Worm (Caenorhabditis elegans) whole organism, L4 larva: Measurements from ENCODE around the gene dos-3.

ENCODE experiments used
- F37D6.2 ChIP-seq: sonication (generic microtip); optimal IDR thresholded peaks from 2 replicates; lab custom pipeline; 2016; ENCODE audit warnings: mild to moderate bottlenecking, missing genetic modification characterization, missing compliant biosample characterization
- T20F7.1 ChIP-seq: fragments of 200-800 bp; sonication (Bioruptor generic); optimal IDR thresholded peaks from 2 replicates; lab custom pipeline; 2018; ENCODE audit warnings: mild to moderate bottlenecking, missing genetic modification characterization, missing compliant biosample characterization
- T26A8.4 ChIP-seq: fragments of 200-800 bp; sonication (Bioruptor generic); IDR thresholded peaks from 2 replicates; pipeline ENCODE4 v1.3.6; 2022; ENCODE audit warnings: missing genetic modification characterization, missing compliant biosample characterization
- Y48G9A.11 ChIP-seq: fragments of 200-800 bp; sonication (Bioruptor generic); IDR thresholded peaks from 2 replicates; pipeline ENCODE4 v1.3.6; 2022; ENCODE audit warnings: missing genetic modification reagents, missing genetic modification characterization, missing compliant biosample characterization
- Y5F2A.4 ChIP-seq: fragments of 200-800 bp; sonication (Bioruptor generic); optimal IDR thresholded peaks from 2 replicates; lab custom pipeline; 2018; ENCODE audit warnings: mild to moderate bottlenecking, missing genetic modification characterization, missing compliant biosample characterization
- Y75B8A.6 ChIP-seq: fragments of 200-800 bp; sonication (Bioruptor generic); IDR thresholded peaks from 2 replicates; pipeline ENCODE4 v1.3.6; 2022; ENCODE audit warnings: missing genetic modification reagents, missing genetic modification characterization, missing compliant biosample characterization
- ZK337.2 ChIP-seq: fragments of 200-800 bp; sonication (Bioruptor generic); IDR thresholded peaks from 2 replicates; pipeline ENCODE4 v1.3.6; 2022; ENCODE audit warnings: missing genetic modification reagents, missing genetic modification characterization, missing compliant biosample characterization
- ZK546.5 ChIP-seq, 2 experiments: sonication (generic microtip); optimal IDR thresholded peaks; 2 replicates each; lab custom pipeline; 2017; ENCODE audit warnings: missing biosample characterization in 2 of 2, missing genetic modification characterization in 2 of 2
- aly-2 ChIP-seq: sonication (generic microtip); optimal IDR thresholded peaks from 2 replicates; lab custom pipeline; 2018; ENCODE audit warnings: missing biosample characterization, missing genetic modification characterization
- arid-1 ChIP-seq: fragments of 200-800 bp; sonication (Bioruptor generic); conservative IDR thresholded peaks from 2 replicates; pipeline ENCODE4 v1.3.6; 2022; ENCODE audit warnings: missing genetic modification reagents, missing genetic modification characterization, missing compliant biosample characterization
- ceh-20 ChIP-seq: fragments of 200-800 bp; sonication (Bioruptor generic); IDR thresholded peaks from 2 replicates; pipeline ENCODE4 v1.3.6; 2022; ENCODE audit warnings: missing genetic modification reagents, missing genetic modification characterization, missing compliant biosample characterization
- ceh-28 ChIP-seq: fragments of 150-350 bp; optimal IDR thresholded peaks from 2 replicates; lab custom pipeline; 2014; ENCODE audit warnings: missing biosample characterization, missing genetic modification reagents, missing genetic modification characterization
- ceh-32 ChIP-seq: sonication (generic microtip); optimal IDR thresholded peaks from 2 replicates; lab custom pipeline; 2016; ENCODE audit warnings: mild to moderate bottlenecking, missing genetic modification characterization, missing compliant biosample characterization; ENCODE audit not compliant: poor library complexity
- ceh-82 ChIP-seq: sonication (generic microtip); optimal IDR thresholded peaks from 2 replicates; lab custom pipeline; 2017; ENCODE audit warnings: missing biosample characterization, missing genetic modification characterization
- daf-12 ChIP-seq: fragments of 150-350 bp; optimal IDR thresholded peaks from 2 replicates; lab custom pipeline; 2014; ENCODE audit warnings: missing biosample characterization, missing genetic modification reagents, missing genetic modification characterization
- daf-16 ChIP-seq, 3 experiments: sonication (generic microtip); optimal IDR thresholded peaks; 2 replicates each; lab custom pipeline; 2016 to 2017; ENCODE audit warnings: missing genetic modification characterization in 3 of 3, missing genetic modification reagents in 3 of 3, mild to moderate bottlenecking in 2 of 3, missing compliant biosample characterization in 2 of 3, missing biosample characterization in 1 of 3, moderate library complexity in 1 of 3
- dmd-9 ChIP-seq: fragments of 200-800 bp; sonication (Bioruptor generic); IDR thresholded peaks from 2 replicates; pipeline ENCODE4 v1.3.6; 2022; ENCODE audit warnings: missing genetic modification reagents, missing genetic modification characterization, missing compliant biosample characterization
- egl-27 ChIP-seq: sonication (generic microtip); optimal IDR thresholded peaks from 3 replicates; lab custom pipeline; 2017; ENCODE audit warnings: missing biosample characterization, missing genetic modification reagents, missing genetic modification characterization
- gei-8 ChIP-seq: fragments of 200-800 bp; sonication (Bioruptor generic); optimal IDR thresholded peaks from 2 replicates; lab custom pipeline; 2018; ENCODE audit warnings: mild to moderate bottlenecking, missing genetic modification characterization, missing compliant biosample characterization
- hif-1 ChIP-seq, 2 experiments: sonication (generic microtip); optimal IDR thresholded peaks; 2 replicates each; lab custom pipeline; 2016 to 2017; ENCODE audit warnings: missing compliant biosample characterization in 2 of 2, missing genetic modification characterization in 2 of 2, missing genetic modification reagents in 2 of 2, missing genotype in 2 of 2, mild to moderate bottlenecking in 1 of 2
- hlh-30 ChIP-seq: sonication (generic microtip); optimal IDR thresholded peaks from 2 replicates; lab custom pipeline; 2017; ENCODE audit warnings: antibody characterized with exemption, mild to moderate bottlenecking, missing genetic modification characterization, missing compliant biosample characterization; ENCODE audit not compliant: insufficient read depth
- jun-1 ChIP-seq: fragments of 150-350 bp; optimal IDR thresholded peaks from 2 replicates; lab custom pipeline; 2014; ENCODE audit warnings: missing biosample characterization, missing genetic modification reagents, missing genetic modification characterization
- lim-7 ChIP-seq: fragments of 200-800 bp; sonication (Bioruptor generic); IDR thresholded peaks from 2 replicates; pipeline ENCODE4 v1.3.6; 2022; ENCODE audit warnings: missing genetic modification characterization, missing compliant biosample characterization
- lin-1 ChIP-seq: fragments of 200-800 bp; sonication (Bioruptor generic); IDR thresholded peaks from 2 replicates; pipeline ENCODE4 v1.3.6; 2022; ENCODE audit warnings: missing genetic modification reagents, missing genetic modification characterization, missing compliant biosample characterization
- lin-15B ChIP-seq: fragments of 150-350 bp; sonication (generic microtip); optimal IDR thresholded peaks from 3 replicates; lab custom pipeline; 2014; ENCODE audit warnings: missing biosample characterization, missing genetic modification characterization
- lin-29 ChIP-seq: fragments of 200-800 bp; sonication (Bioruptor generic); IDR thresholded peaks from 2 replicates; pipeline ENCODE4 v1.3.6; 2022; ENCODE audit warnings: missing genetic modification reagents, missing genetic modification characterization, missing compliant biosample characterization
- madf-5 ChIP-seq, 2 experiments: fragments of 200-800 bp; sonication (Bioruptor generic); IDR thresholded peaks; 2 replicates each; pipeline ENCODE4 v1.3.6; 2022; ENCODE audit warnings: missing compliant biosample characterization in 2 of 2, missing genetic modification characterization in 2 of 2
- mxl-3 ChIP-seq: fragments of 200-800 bp; sonication (Bioruptor generic); optimal IDR thresholded peaks from 2 replicates; lab custom pipeline; 2018; ENCODE audit warnings: mild to moderate bottlenecking, missing genetic modification characterization, missing compliant biosample characterization
- nhr-10 ChIP-seq: fragments of 150-350 bp; optimal IDR thresholded peaks from 2 replicates; lab custom pipeline; 2014; ENCODE audit warnings: missing biosample characterization, missing genetic modification characterization
- nhr-102 ChIP-seq: sonication (generic microtip); optimal IDR thresholded peaks from 2 replicates; lab custom pipeline; 2016; ENCODE audit warnings: mild to moderate bottlenecking, missing genetic modification characterization, moderate library complexity, missing compliant biosample characterization
- nhr-11 ChIP-seq: fragments of 150-350 bp; optimal IDR thresholded peaks from 2 replicates; lab custom pipeline; 2014; ENCODE audit warnings: missing biosample characterization, missing genetic modification characterization
- nhr-42 ChIP-seq: fragments of 200-800 bp; sonication (Bioruptor generic); IDR thresholded peaks from 2 replicates; pipeline ENCODE4 v1.3.6; 2022; ENCODE audit warnings: missing genetic modification characterization, missing compliant biosample characterization
- nhr-76 ChIP-seq: fragments of 150-350 bp; optimal IDR thresholded peaks from 2 replicates; lab custom pipeline; 2014; ENCODE audit warnings: missing biosample characterization, missing genetic modification characterization
- nhr-77 ChIP-seq: fragments of 150-350 bp; optimal IDR thresholded peaks from 2 replicates; lab custom pipeline; 2014; ENCODE audit warnings: missing biosample characterization, missing genetic modification characterization
- pha-4 ChIP-seq, 2 experiments: fragments of 150-350 bp in 1 of 2; fragments of 200-800 bp in 1 of 2; sonication (Bioruptor generic) in 1 of 2; IDR thresholded peaks in 1 of 2; optimal IDR thresholded peaks in 1 of 2; 2 replicates each; pipeline versions ENCODE4 v1.3.6 to Lab custom; 2014 to 2022; ENCODE audit warnings: missing genetic modification characterization in 2 of 2, missing genetic modification reagents in 2 of 2, missing biosample characterization in 1 of 2, missing compliant biosample characterization in 1 of 2
- php-3 ChIP-seq: fragments of 200-800 bp; sonication (Bioruptor generic); IDR thresholded peaks from 2 replicates; pipeline ENCODE4 v1.3.6; 2022; ENCODE audit warnings: missing genetic modification reagents, missing genetic modification characterization, missing compliant biosample characterization
- saeg-2 ChIP-seq: fragments of 200-800 bp; sonication (Bioruptor generic); IDR thresholded peaks from 2 replicates; pipeline ENCODE4 v1.3.6; 2022; ENCODE audit warnings: missing genetic modification reagents, missing genetic modification characterization, missing compliant biosample characterization
- skn-1 ChIP-seq: fragments of 150-350 bp; optimal IDR thresholded peaks from 2 replicates; lab custom pipeline; 2014; ENCODE audit warnings: missing biosample characterization, missing genetic modification characterization
- spr-1 ChIP-seq: sonication (generic microtip); optimal IDR thresholded peaks from 2 replicates; lab custom pipeline; 2016; ENCODE audit warnings: mild to moderate bottlenecking, missing genetic modification characterization, missing compliant biosample characterization
- tra-1 ChIP-seq: fragments of 200-800 bp; sonication (Bioruptor generic); IDR thresholded peaks from 2 replicates; pipeline ENCODE4 v1.3.6; 2022; ENCODE audit warnings: missing genetic modification reagents, missing genetic modification characterization, missing compliant biosample characterization
- unc-130 ChIP-seq: sonication (generic microtip); optimal IDR thresholded peaks from 2 replicates; lab custom pipeline; 2016; ENCODE audit warnings: missing genetic modification reagents, missing genetic modification characterization, missing compliant biosample characterization
- unc-62 ChIP-seq, 3 experiments: fragments of 150-350 bp in 1 of 3; sonication (generic microtip); optimal IDR thresholded peaks in 2 of 3; peaks in 1 of 3; 1 replicate in 1 of 3; 2 replicates in 2 of 3; lab custom pipeline; 2014 to 2017; ENCODE audit warnings: missing biosample characterization in 3 of 3, missing genetic modification characterization in 3 of 3, missing genetic modification reagents in 3 of 3, missing genotype in 1 of 3
- vab-7 ChIP-seq: fragments of 200-800 bp; sonication (Bioruptor generic); IDR thresholded peaks from 2 replicates; pipeline ENCODE4 v1.3.6; 2022; ENCODE audit warnings: missing genetic modification reagents, missing genetic modification characterization, missing compliant biosample characterization
- zag-1 ChIP-seq: fragments of 150-350 bp; optimal IDR thresholded peaks from 2 replicates; lab custom pipeline; 2014; ENCODE audit warnings: missing biosample characterization, missing genetic modification characterization
- zfp-3 ChIP-seq: fragments of 200-800 bp; sonication (Bioruptor generic); conservative IDR thresholded peaks from 2 replicates; pipeline ENCODE4 v1.3.6; 2022; ENCODE audit warnings: missing genetic modification reagents, missing genetic modification characterization, missing compliant biosample characterization
- zip-2 ChIP-seq: fragments of 150-350 bp; optimal IDR thresholded peaks from 2 replicates; lab custom pipeline; 2014; ENCODE audit warnings: missing biosample characterization, missing genetic modification characterization
- ztf-7 ChIP-seq: fragments of 150-350 bp; optimal IDR thresholded peaks from 2 replicates; lab custom pipeline; 2014; ENCODE audit warnings: missing biosample characterization, missing genetic modification characterization

The dos-3 gene

DNA sequence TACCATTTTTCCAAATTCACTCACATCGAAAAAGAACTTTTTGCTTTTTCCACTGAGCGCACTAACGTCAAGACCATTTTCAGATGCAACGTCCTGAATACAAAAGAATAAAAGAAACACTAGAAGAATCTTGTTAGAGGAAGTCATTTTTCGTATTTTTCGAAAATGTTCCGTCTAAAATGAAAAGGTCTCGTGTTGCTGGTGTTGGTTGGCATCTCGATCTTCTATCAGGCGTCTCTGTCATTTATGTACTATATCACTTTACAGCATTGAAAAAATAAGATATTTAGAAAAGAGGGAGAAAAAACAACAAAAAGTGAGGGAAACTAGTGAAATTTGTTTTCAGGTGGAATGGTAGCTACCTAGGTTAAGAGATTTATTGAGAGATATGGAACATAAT, 1.8 kb upstream of the dos-3 start, which contains the start of gene K02F3.9:
Gene K02F3.9 (minus strand): TSS at position 190 of the 400 bp plus-strand sequence.
- TF ChIP-seq nhr-102 (tag; lab: Kevin White, UChicago): no peak
- TF ChIP-seq hlh-30: peak; percentile 2

DNA sequence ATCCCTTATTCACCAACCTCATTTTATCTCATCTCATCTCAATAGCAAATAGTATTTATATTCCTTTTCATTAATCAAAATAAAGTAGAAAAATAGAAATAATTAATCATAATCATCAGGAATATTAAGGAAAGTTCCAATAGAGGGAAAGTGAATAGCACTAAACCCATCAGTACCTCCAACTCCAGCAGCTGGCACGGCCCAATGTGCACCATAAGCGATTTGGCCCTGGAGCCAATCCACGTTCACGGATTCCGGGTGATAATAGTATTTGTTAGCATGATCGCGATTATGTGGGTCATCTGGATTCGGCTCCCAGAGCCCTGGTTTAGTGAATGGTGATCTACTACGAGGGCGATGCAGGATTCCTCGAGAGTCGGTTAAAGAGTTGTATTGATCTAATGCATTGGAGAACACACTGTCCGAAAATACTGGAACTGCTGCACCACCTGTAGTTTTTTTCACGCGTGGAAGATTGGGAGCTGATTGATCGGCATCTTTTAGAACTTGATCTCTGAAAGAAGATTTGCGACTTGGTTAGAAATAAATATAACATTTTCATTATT, 3.6 kb downstream of the dos-3 start:
- peak; percentile 95 for TF ChIP-seq nhr-42
- peak; percentile 91 for TF ChIP-seq Y5F2A.4
- TF ChIP-seq saeg-2 (GFP tag; lab: Robert Waterston, UW): peak; percentile 88
- peak; percentile 95 for TF ChIP-seq lin-1
- TF ChIP-seq unc-130 (GFP tag; lab: Kevin White, UChicago): no peak
- TF ChIP-seq zfp-3: peak; percentile 99
- peak in 1 of 2 experiments; percentile 45 for TF ChIP-seq ZK546.5 (tag; optimal IDR thresholded peaks at IDR 0.05; lab: Kevin White, UChicago)
- TF ChIP-seq nhr-10: peak; percentile 93
- TF ChIP-seq mxl-3 (GFP tag; lab: Kevin White, UChicago): peak; percentile 62
- TF ChIP-seq Y48G9A.11 (GFP tag; lab: Robert Waterston, UW): peak; percentile 90
- TF ChIP-seq egl-27 (tag; lab: Kevin White, UChicago): no peak
- peak; percentile 95 for TF ChIP-seq pha-4 (GFP tag; IDR thresholded peaks at IDR 0.05; lab: Robert Waterston, UW)
- TF ChIP-seq pha-4 (tag; optimal IDR thresholded peaks at IDR 0.05; lab: Kevin White, UChicago): no peak
- peak; percentile 85 for TF ChIP-seq dmd-9
- no peak for TF ChIP-seq ceh-32 (tag; lab: Kevin White, UChicago)
- peak; percentile 77 for TF ChIP-seq T20F7.1 (GFP tag; lab: Kevin White, UChicago)
- TF ChIP-seq zip-2: no peak
- peak; percentile 96 for TF ChIP-seq gei-8 (GFP tag; lab: Kevin White, UChicago)
- peak; percentile 5 for TF ChIP-seq hlh-30
- no peak for TF ChIP-seq unc-62 (GFP tag; optimal IDR thresholded peaks at IDR 0.05 in 1 of 2; lab: Kevin White, UChicago)
- TF ChIP-seq unc-62 (tag; optimal IDR thresholded peaks at IDR 0.05; lab: Kevin White, UChicago): no peak
- TF ChIP-seq hif-1 (tag; optimal IDR thresholded peaks at IDR 0.05; lab: Kevin White, UChicago): peak; percentile 55 to 96
- TF ChIP-seq jun-1 (tag; lab: Kevin White, UChicago): peak; percentile 94
- peak; percentile 99 for TF ChIP-seq Y75B8A.6
- peak; percentile 40 for TF ChIP-seq F37D6.2
- peak; percentile 58 for TF ChIP-seq spr-1 (tag; lab: Kevin White, UChicago)
- TF ChIP-seq aly-2 (tag; lab: Kevin White, UChicago): no peak
- peak; percentile 77 to 95; a peak in 3 of 4 replicates for TF ChIP-seq madf-5 (GFP tag; IDR thresholded peaks at IDR 0.05; lab: Robert Waterston, UW)
- peak; percentile 98 for TF ChIP-seq nhr-77 (tag; lab: Kevin White, UChicago)
- peak; percentile 93 for TF ChIP-seq tra-1
- no peak for TF ChIP-seq daf-12
- TF ChIP-seq lin-29 (GFP tag; lab: Robert Waterston, UW): peak; percentile 83
- TF ChIP-seq zag-1 (tag; lab: Kevin White, UChicago): peak; percentile 45
- peak; percentile 98 for TF ChIP-seq T26A8.4 (GFP tag; lab: Robert Waterston, UW)
- peak; percentile 94 for TF ChIP-seq php-3 (GFP tag; lab: Robert Waterston, UW)
- TF ChIP-seq ceh-20 (GFP tag; lab: Robert Waterston, UW): peak; percentile 87
- no peak for TF ChIP-seq ztf-7 (tag; lab: Kevin White, UChicago)
- TF ChIP-seq nhr-76 (tag; lab: Kevin White, UChicago): no peak
- no peak for TF ChIP-seq ceh-82 (tag; lab: Kevin White, UChicago)
- no peak for TF ChIP-seq nhr-11 (tag; lab: Kevin White, UChicago)
- TF ChIP-seq ZK337.2 (GFP tag; lab: Robert Waterston, UW): peak; percentile 73
- no peak for TF ChIP-seq ceh-28 (tag; lab: Kevin White, UChicago)
- peak; percentile 20 for TF ChIP-seq skn-1 (tag; lab: Kevin White, UChicago)
- peak; percentile 98 for TF ChIP-seq arid-1 (GFP tag; lab: Robert Waterston, UW)
- TF ChIP-seq vab-7: peak; percentile 93; the same call in 1 of the 2 replicates
- TF ChIP-seq daf-16 (GFP tag; optimal IDR thresholded peaks at IDR 0.05; lab: Kevin White, UChicago): peak in 1 of 2 experiments; percentile 81
- TF ChIP-seq daf-16 (tag; optimal IDR thresholded peaks at IDR 0.05; lab: Kevin White, UChicago): peak; percentile 66
- TF ChIP-seq lim-7 (GFP tag; lab: Robert Waterston, UW): peak; percentile 95
- no peak for TF ChIP-seq lin-15B (tag; lab: Kevin White, UChicago)
